Fruit fly (Drosophila melanogaster) whole organism, embryonic: Measurements from ENCODE around the gene anchor.

ENCODE experiments used
- Asciz ChIP-seq: fragments of 200-800 bp; sonication (Bioruptor generic); optimal IDR thresholded peaks from 2 replicates; lab custom pipeline; 2017; ENCODE audit warnings: missing biosample characterization, mild to moderate bottlenecking, missing genetic modification characterization, missing genetic modification reagents
- Atf6 ChIP-seq: fragments of 200-800 bp; sonication (Bioruptor generic); IDR thresholded peaks from 2 replicates; pipeline ENCODE4 v1.3.6; 2022; ENCODE audit warnings: missing biosample characterization, missing genetic modification characterization
- Awh ChIP-seq: fragments of 200-800 bp; sonication (Bioruptor generic); IDR thresholded peaks from 2 replicates; pipeline ENCODE4, ENCODE4 v1.3.6; 2022; ENCODE audit warnings: missing biosample characterization, missing genetic modification characterization
- CG11695 ChIP-seq: fragments of 200-800 bp; sonication (Bioruptor generic); IDR thresholded peaks from 3 replicates; pipeline ENCODE4 v1.3.6; 2022; ENCODE audit warnings: missing biosample characterization, missing genetic modification characterization
- CG11696 ChIP-seq: fragments of 200-800 bp; sonication (Bioruptor generic); IDR thresholded peaks from 2 replicates; pipeline ENCODE4 v1.3.6; 2022; ENCODE audit warnings: missing biosample characterization, missing genetic modification characterization
- CG12155 ChIP-seq: fragments of 200-800 bp; sonication (Bioruptor generic); optimal IDR thresholded peaks from 3 replicates; lab custom pipeline; 2016; ENCODE audit warnings: missing biosample characterization, missing genetic modification characterization
- CG12391 ChIP-seq: fragments of 200-800 bp; sonication (Bioruptor generic); optimal IDR thresholded peaks from 3 replicates; lab custom pipeline; 2018; ENCODE audit warnings: missing biosample characterization, mild to moderate bottlenecking, missing genetic modification characterization, moderate library complexity
- CG15696 ChIP-seq: fragments of 200-800 bp; sonication (Bioruptor generic); optimal IDR thresholded peaks from 2 replicates; lab custom pipeline; 2019; ENCODE audit warnings: missing biosample characterization, mild to moderate bottlenecking, missing genetic modification characterization, moderate library complexity
- CG17829 ChIP-seq: fragments of 200-800 bp; optimal IDR thresholded peaks from 2 replicates; lab custom pipeline; 2019; ENCODE audit warnings: missing biosample characterization, mild to moderate bottlenecking, missing genetic modification characterization, moderate library complexity
- CG18619 ChIP-seq: fragments of 200-800 bp; sonication (Bioruptor generic); optimal IDR thresholded peaks from 3 replicates; lab custom pipeline; 2017; ENCODE audit warnings: missing biosample characterization, mild to moderate bottlenecking, missing genetic modification characterization
- CG2889 ChIP-seq: fragments of 200-800 bp; sonication (Bioruptor generic); IDR thresholded peaks from 3 replicates; pipeline ENCODE4 v1.3.6; 2022; ENCODE audit warnings: missing biosample characterization, missing genetic modification characterization
- CG30431 ChIP-seq: fragments of 200-800 bp; sonication (Bioruptor generic); optimal IDR thresholded peaks from 2 replicates; lab custom pipeline; 2017; ENCODE audit warnings: missing biosample characterization, missing genetic modification characterization
- CG32772 ChIP-seq: fragments of 200-800 bp; sonication (Bioruptor generic); IDR thresholded peaks from 2 replicates; pipeline ENCODE4 v1.3.6; 2022; ENCODE audit warnings: missing biosample characterization, missing genetic modification characterization
- CG34422 ChIP-seq: fragments of 200-800 bp; sonication (Bioruptor generic); IDR thresholded peaks from 3 replicates; pipeline ENCODE4 v1.3.6; 2022; ENCODE audit warnings: missing biosample characterization, missing genetic modification characterization
- CG4360 ChIP-seq: fragments of 200-800 bp; sonication (Bioruptor generic); IDR thresholded peaks from 2 replicates; pipeline ENCODE4 v1.3.6; 2022; ENCODE audit warnings: missing biosample characterization, missing genetic modification characterization
- CG43689 ChIP-seq: fragments of 200-800 bp; sonication (Bioruptor generic); IDR thresholded peaks from 2 replicates; pipeline ENCODE4 v1.3.6; 2022; ENCODE audit warnings: missing biosample characterization, missing genetic modification characterization
- CG4617 ChIP-seq: fragments of 200-800 bp; sonication (Bioruptor generic); optimal IDR thresholded peaks from 3 replicates; lab custom pipeline; 2016; ENCODE audit warnings: missing biosample characterization, missing genetic modification characterization, borderline replicate concordance
- CG7372 ChIP-seq: fragments of 200-800 bp; sonication (Bioruptor generic); IDR thresholded peaks from 2 replicates; pipeline ENCODE4 v1.3.6; 2022; ENCODE audit warnings: missing biosample characterization, missing genetic modification characterization
- CG8089 ChIP-seq: fragments of 200-800 bp; sonication (Bioruptor generic); optimal IDR thresholded peaks from 3 replicates; lab custom pipeline; 2016; ENCODE audit warnings: missing biosample characterization, missing genetic modification characterization
- CG8765 ChIP-seq: fragments of 200-800 bp; sonication (Bioruptor generic); IDR thresholded peaks from 2 replicates; pipeline ENCODE4 v1.3.6; 2022; ENCODE audit warnings: missing biosample characterization, missing genetic modification characterization
- CG8944 ChIP-seq: fragments of 200-800 bp; sonication (Bioruptor generic); optimal IDR thresholded peaks from 3 replicates; lab custom pipeline; 2016; ENCODE audit warnings: missing biosample characterization, missing genetic modification characterization
- CTCF ChIP-seq: fragments of 200-800 bp; sonication (Bioruptor generic); optimal IDR thresholded peaks from 2 replicates; lab custom pipeline; 2017; ENCODE audit warnings: missing biosample characterization, mild to moderate bottlenecking, missing genetic modification characterization, moderate library complexity
- D19B ChIP-seq: fragments of 200-800 bp; sonication (Bioruptor generic); optimal IDR thresholded peaks from 2 replicates; lab custom pipeline; 2017; ENCODE audit warnings: missing biosample characterization, mild to moderate bottlenecking, missing genetic modification characterization
- Dfd ChIP-seq, 2 experiments: fragments of >200 bp; optimal IDR thresholded peaks; 2 replicates each; lab custom pipeline; 2017; ENCODE audit warnings: missing biosample characterization in 2 of 2, missing genetic modification characterization in 2 of 2
- Dp ChIP-seq: fragments of 200-800 bp; sonication (Bioruptor generic); optimal IDR thresholded peaks from 2 replicates; lab custom pipeline; 2018; ENCODE audit warnings: missing biosample characterization, mild to moderate bottlenecking, missing genetic modification characterization, moderate library complexity
- Dref ChIP-seq: fragments of 200-800 bp; sonication (Bioruptor generic); IDR thresholded peaks from 2 replicates; pipeline ENCODE4 v1.3.6; 2022; ENCODE audit warnings: missing biosample characterization, missing genetic modification characterization
- Fer1 ChIP-seq: fragments of 200-800 bp; sonication (Bioruptor generic); optimal IDR thresholded peaks from 2 replicates; lab custom pipeline; 2017; ENCODE audit warnings: missing biosample characterization, mild to moderate bottlenecking, missing genetic modification characterization
- Gsc ChIP-seq: fragments of 200-800 bp; sonication (Bioruptor generic); IDR thresholded peaks from 2 replicates; pipeline ENCODE4 v1.3.6; 2022; ENCODE audit warnings: missing biosample characterization, missing genetic modification characterization
- Gug ChIP-seq: fragments of 200-800 bp; sonication (Bioruptor generic); IDR thresholded peaks from 4 replicates; pipeline ENCODE4 v1.3.6; 2022; ENCODE audit warnings: missing biosample characterization, missing genetic modification characterization
- HHEX ChIP-seq: fragments of 200-800 bp; sonication (Bioruptor generic); optimal IDR thresholded peaks from 3 replicates; lab custom pipeline; 2017; ENCODE audit warnings: missing biosample characterization, mild to moderate bottlenecking, missing genetic modification characterization, missing genetic modification reagents
- Lhr ChIP-seq: fragments of 200-800 bp; sonication (Bioruptor generic); optimal IDR thresholded peaks from 3 replicates; lab custom pipeline; 2017; ENCODE audit warnings: mild to moderate bottlenecking, missing biosample characterization, missing genetic modification reagents, missing genetic modification characterization
- Poxn ChIP-seq: fragments of 200-800 bp; sonication (Bioruptor generic); IDR thresholded peaks from 2 replicates; pipeline ENCODE4 v1.3.6; 2022; ENCODE audit warnings: missing biosample characterization, missing genetic modification characterization
- Rx ChIP-seq: fragments of 200-800 bp; sonication (Bioruptor generic); IDR thresholded peaks from 2 replicates; pipeline ENCODE4 v1.3.6; 2022; ENCODE audit warnings: missing biosample characterization, missing genetic modification characterization
- Spps ChIP-seq: fragments of 200-800 bp; sonication (Bioruptor generic); optimal IDR thresholded peaks from 2 replicates; lab custom pipeline; 2018; ENCODE audit warnings: missing biosample characterization, mild to moderate bottlenecking, missing genetic modification characterization
- ab ChIP-seq: fragments of 200-800 bp; sonication (Bioruptor generic); optimal IDR thresholded peaks from 2 replicates; lab custom pipeline; 2016; ENCODE audit warnings: missing biosample characterization, missing genetic modification characterization
- ac ChIP-seq: fragments of 200-800 bp; sonication (Bioruptor generic); optimal IDR thresholded peaks from 3 replicates; lab custom pipeline; 2017; ENCODE audit warnings: missing biosample characterization, mild to moderate bottlenecking, missing genetic modification characterization
- al ChIP-seq: fragments of 200-800 bp; sonication (Bioruptor generic); IDR thresholded peaks from 2 replicates; pipeline ENCODE4 v1.3.6; 2022; ENCODE audit warnings: missing biosample characterization, missing genetic modification characterization
- bsh ChIP-seq, 2 experiments: fragments of 200-800 bp; sonication (Bioruptor generic); optimal IDR thresholded peaks; 2 replicates each; lab custom pipeline; 2017 to 2018; ENCODE audit warnings: mild to moderate bottlenecking in 2 of 2, missing biosample characterization in 2 of 2, missing genetic modification characterization in 2 of 2, moderate library complexity in 1 of 2
- grn ChIP-seq: fragments of 200-800 bp; sonication (Bioruptor generic); optimal IDR thresholded peaks from 3 replicates; lab custom pipeline; 2017; ENCODE audit warnings: missing biosample characterization, missing genetic modification characterization
- ham ChIP-seq: fragments of 200-800 bp; sonication (Bioruptor generic); IDR thresholded peaks from 2 replicates; pipeline ENCODE4 v1.3.6; 2022; ENCODE audit warnings: missing biosample characterization, missing genetic modification characterization
- lola ChIP-seq, 3 experiments: fragments of >200 bp in 2 of 3; fragments of 200-800 bp in 1 of 3; sonication (Bioruptor generic) in 1 of 3; optimal IDR thresholded peaks; 2 replicates each; lab custom pipeline; 2017 to 2019; ENCODE audit warnings: missing biosample characterization in 3 of 3, missing genetic modification characterization in 3 of 3, mild to moderate bottlenecking in 1 of 3, moderate library complexity in 1 of 3
- onecut ChIP-seq: fragments of 200-800 bp; sonication (Bioruptor generic); IDR thresholded peaks from 2 replicates; pipeline ENCODE4 v1.3.6; 2022; ENCODE audit warnings: missing biosample characterization, missing genetic modification characterization
- p53 ChIP-seq: fragments of 200-800 bp; sonication (Bioruptor generic); optimal IDR thresholded peaks from 2 replicates; lab custom pipeline; 2016; ENCODE audit warnings: missing biosample characterization, missing genetic modification characterization
- pum ChIP-seq: fragments of 200-800 bp; sonication (Bioruptor generic); optimal IDR thresholded peaks from 2 replicates; lab custom pipeline; 2016; ENCODE audit warnings: missing biosample characterization, missing genetic modification characterization
- row ChIP-seq: fragments of 200-800 bp; sonication (Bioruptor generic); IDR thresholded peaks from 3 replicates; pipeline ENCODE4 v1.3.6; 2022; ENCODE audit warnings: missing biosample characterization, missing genetic modification characterization
- schlank ChIP-seq: fragments of 200-800 bp; sonication (Bioruptor generic); optimal IDR thresholded peaks from 2 replicates; lab custom pipeline; 2018; ENCODE audit warnings: missing biosample characterization, mild to moderate bottlenecking, missing genetic modification characterization
- slou ChIP-seq: fragments of 200-800 bp; sonication (Bioruptor generic); optimal IDR thresholded peaks from 3 replicates; lab custom pipeline; 2016; ENCODE audit warnings: missing biosample characterization, missing genetic modification characterization
- slp2 ChIP-seq: fragments of 200-800 bp; sonication (Bioruptor generic); optimal IDR thresholded peaks from 2 replicates; lab custom pipeline; 2016; ENCODE audit warnings: missing biosample characterization, missing genetic modification characterization
- sqz ChIP-seq: fragments of 200-800 bp; sonication (Bioruptor generic); optimal IDR thresholded peaks from 3 replicates; lab custom pipeline; 2018; ENCODE audit warnings: missing biosample characterization, mild to moderate bottlenecking, missing genetic modification characterization
- tap ChIP-seq: fragments of 200-800 bp; optimal IDR thresholded peaks from 3 replicates; lab custom pipeline; 2019; ENCODE audit warnings: missing biosample characterization, mild to moderate bottlenecking, missing genetic modification characterization, moderate library complexity
- tio ChIP-seq: fragments of 200-800 bp; sonication (Bioruptor generic); optimal IDR thresholded peaks from 2 replicates; lab custom pipeline; 2017; ENCODE audit warnings: missing biosample characterization, missing genetic modification characterization, inconsistent platforms

Gene anchor

dm6 chr3L:17610896-17611711 lies 10.5 kb upstream of the anchor start (continued):
- TF ChIP-seq CG11695 (GFP tag; lab: Robert Waterston, UW) (0 out of 3 replicates have a peak, but pooled peaks have one; percentile 25), Poxn (GFP tag; lab: Robert Waterston, UW) (no peak), Gug (GFP tag; lab: Robert Waterston, UW) (peak; percentile 40; the same call in 3 of the 4 replicates), Atf6 (no peak), sqz (GFP tag; lab: Kevin White, UChicago) (peak; percentile 68), CG30431 (GFP tag; lab: Kevin White, UChicago) (peak; percentile 51), D19B (GFP tag; lab: Kevin White, UChicago) (no peak), Dfd (GFP tag; optimal IDR thresholded peaks at IDR 0.05; lab: Kevin White, UChicago) (no peak), tio (peak; percentile 55), Gsc (GFP tag; lab: Robert Waterston, UW) (no peak), CG4617 (GFP tag; lab: Kevin White, UChicago) (no peak), CG7372 (GFP tag; lab: Robert Waterston, UW) (no peak), row (GFP tag; lab: Robert Waterston, UW) (peak; percentile 60), grn (GFP tag; lab: Kevin White, UChicago) (no peak), CG2889 (GFP tag; lab: Robert Waterston, UW) (no peak), ab (GFP tag; lab: Kevin White, UChicago) (no peak), Fer1 (peak; percentile 34), CG17829 (tag; lab: Kevin White, UChicago) (peak; percentile 69), CG11696 (GFP tag; lab: Robert Waterston, UW) (no peak), lola (GFP tag; optimal IDR thresholded peaks at IDR 0.05; lab: Kevin White, UChicago) (peak in 1 of 3 experiments; percentile 93), Dp (GFP tag; lab: Kevin White, UChicago) (no peak), CG34422 (GFP tag; lab: Robert Waterston, UW) (no peak), Spps (tag; lab: Kevin White, UChicago) (peak; percentile 67), CG8089 (no peak), p53 (GFP tag; lab: Kevin White, UChicago) (no peak), pum (GFP tag; lab: Kevin White, UChicago) (no peak), tap (tag; lab: Kevin White, UChicago) (peak; percentile 23), CG18619 (peak; percentile 59), al (GFP tag; lab: Robert Waterston, UW) (no peak), onecut (GFP tag; lab: Robert Waterston, UW) (peak; percentile 32; the same call in 1 of the 2 replicates), schlank (no peak), bsh (GFP tag; optimal IDR thresholded peaks at IDR 0.05; lab: Kevin White, UChicago) (peak; percentile 84 to 95), ham (no peak), ac (GFP tag; lab: Kevin White, UChicago) (no peak), Asciz (GFP tag; lab: Kevin White, UChicago) (peak; percentile 71), slou (GFP tag; lab: Kevin White, UChicago) (peak; percentile 3), CG32772 (GFP tag; lab: Robert Waterston, UW) (peak; percentile 52; the same call in 1 of the 2 replicates), Awh (GFP tag; lab: Robert Waterston, UW) (0 out of 2 replicates have a peak, but pooled peaks have one; percentile 51), CG8944 (GFP tag; lab: Kevin White, UChicago) (no peak), Dref (GFP tag; lab: Robert Waterston, UW) (no peak), Rx (GFP tag; lab: Robert Waterston, UW) (no peak), CG4360 (GFP tag; lab: Robert Waterston, UW) (no peak), CG12155 (GFP tag; lab: Kevin White, UChicago) (peak; percentile 21), CTCF (GFP tag; lab: Kevin White, UChicago) (peak; percentile 1), slp2 (GFP tag; lab: Kevin White, UChicago) (no peak), CG43689 (GFP tag; lab: Robert Waterston, UW) (no peak), CG15696 (tag; lab: Kevin White, UChicago) (peak; percentile 34), HHEX (GFP tag; lab: Kevin White, UChicago) (peak; percentile 40), CG8765 (GFP tag; lab: Robert Waterston, UW) (no peak), CG12391 (tag; lab: Kevin White, UChicago) (peak; percentile 80), Lhr (GFP tag; lab: Kevin White, UChicago) (peak; percentile 68)
